Worm (Caenorhabditis elegans) whole organism, young adult: ENCODE data around the gene Y55F3AM.9.

Source experiments
- D2030.7 ChIP-seq: fragments of 200-800 bp; sonication (Bioruptor generic); IDR thresholded peaks from 2 replicates; pipeline ENCODE4 v1.3.6; 2022; ENCODE audit warnings: missing genetic modification reagents, missing genetic modification characterization, missing compliant biosample characterization
- F22D6.2 ChIP-seq: sonication (generic microtip); optimal IDR thresholded peaks from 2 replicates; lab custom pipeline; 2016; ENCODE audit warnings: mild to moderate bottlenecking, missing genetic modification characterization, missing compliant biosample characterization
- K11D2.4 ChIP-seq: fragments of 200-800 bp; sonication (Bioruptor generic); IDR thresholded peaks from 2 replicates; pipeline ENCODE4 v1.3.6; 2022; ENCODE audit warnings: missing genetic modification reagents, missing genetic modification characterization, missing compliant biosample characterization
- Y53F4B.3 ChIP-seq: fragments of 200-800 bp; sonication (Bioruptor generic); IDR thresholded peaks from 2 replicates; pipeline ENCODE4 v1.3.6; 2022; ENCODE audit warnings: missing genetic modification reagents, missing genetic modification characterization, missing compliant biosample characterization
- attf-3 ChIP-seq: fragments of 200-800 bp; sonication (Bioruptor generic); conservative IDR thresholded peaks from 2 replicates; pipeline ENCODE4 v1.3.6; 2022; ENCODE audit warnings: missing genetic modification reagents, missing genetic modification characterization, missing compliant biosample characterization
- nfya-1 ChIP-seq: sonication (generic microtip); optimal IDR thresholded peaks from 2 replicates; lab custom pipeline; 2017; ENCODE audit warnings: antibody characterized with exemption, missing compliant biosample characterization, missing genetic modification characterization, borderline replicate concordance; ENCODE audit not compliant: insufficient read depth
- sptf-2 ChIP-seq: fragments of 200-800 bp; sonication (Bioruptor generic); optimal IDR thresholded peaks from 2 replicates; lab custom pipeline; 2018; ENCODE audit warnings: mild to moderate bottlenecking, missing genetic modification characterization, missing compliant biosample characterization

- TF ChIP-seq sptf-2 (GFP tag; lab: Kevin White, UChicago), result no peak
- TF ChIP-seq K11D2.4, result no peak
- no peak for TF ChIP-seq Y53F4B.3 (GFP tag; lab: Robert Waterston, UW)
- TF ChIP-seq attf-3, result no peak
- TF ChIP-seq nfya-1 (tag; lab: Kevin White, UChicago), result no peak
- no peak for TF ChIP-seq F22D6.2
- TF ChIP-seq D2030.7, result no peak
These were observed 34.8 kb upstream of the Y55F3AM.9 start, which contains the start of gene Y55F3AM.11 for ce11 chrIV:1044287-1044686.
